Worm (Caenorhabditis elegans) whole organism, L1 larva: ENCODE results near the gene Y44A6C.2.

Experiments
- C16A3.4 ChIP-seq: fragments of 150-350 bp; optimal IDR thresholded peaks from 2 replicates; lab custom pipeline; 2014; ENCODE audit warnings: missing biosample characterization, missing genetic modification characterization
- C34B4.2 ChIP-seq: sonication (generic microtip); optimal IDR thresholded peaks from 2 replicates; lab custom pipeline; 2017; ENCODE audit warnings: mild to moderate bottlenecking, missing genetic modification characterization, missing compliant biosample characterization
- Y116A8C.19 ChIP-seq: sonication (generic microtip); optimal IDR thresholded peaks from 2 replicates; lab custom pipeline; 2016; ENCODE audit warnings: missing compliant biosample characterization, missing genetic modification characterization, borderline replicate concordance
- alr-1 ChIP-seq: fragments of 200-800 bp; sonication (Bioruptor generic); optimal IDR thresholded peaks from 2 replicates; lab custom pipeline; 2018; ENCODE audit warnings: borderline replicate concordance, mild to moderate bottlenecking, missing genetic modification characterization, missing compliant biosample characterization
- blmp-1 ChIP-seq: fragments of 150-350 bp; optimal IDR thresholded peaks from 2 replicates; lab custom pipeline; 2014; ENCODE audit warnings: missing biosample characterization, missing genetic modification characterization
- ceh-82 ChIP-seq, 3 experiments: fragments of 150-350 bp in 1 of 3; sonication (generic microtip) in 2 of 3; optimal IDR thresholded peaks; 2 replicates each; lab custom pipeline; 2014 to 2017; ENCODE audit warnings: missing biosample characterization in 3 of 3, missing genetic modification characterization in 3 of 3
- ceh-90 ChIP-seq: sonication (generic microtip); optimal IDR thresholded peaks from 2 replicates; lab custom pipeline; 2016; ENCODE audit warnings: missing genetic modification characterization, missing compliant biosample characterization
- dpl-1 ChIP-seq, 3 experiments: fragments of 150-350 bp in 2 of 3; sonication (generic microtip) in 1 of 3; optimal IDR thresholded peaks; 2 replicates each; lab custom pipeline; 2014 to 2017; ENCODE audit warnings: missing biosample characterization in 3 of 3, missing genetic modification characterization in 3 of 3, missing genetic modification reagents in 3 of 3
- dsc-1 ChIP-seq: sonication (generic microtip); optimal IDR thresholded peaks from 2 replicates; lab custom pipeline; 2016; ENCODE audit warnings: mild to moderate bottlenecking, missing genetic modification characterization, missing compliant biosample characterization
- efl-1 ChIP-seq, 4 experiments: fragments of 150-350 bp; optimal IDR thresholded peaks in 3 of 4; peaks in 1 of 4; 1 replicate in 1 of 4; 2 replicates in 3 of 4; lab custom pipeline; 2014; ENCODE audit warnings: missing biosample characterization in 2 of 4, missing genetic modification characterization in 2 of 4, missing genetic modification reagents in 2 of 4
- egl-13 ChIP-seq: sonication (generic microtip); optimal IDR thresholded peaks from 2 replicates; lab custom pipeline; 2016; ENCODE audit warnings: missing genotype, missing genetic modification reagents, missing genetic modification characterization, missing compliant biosample characterization
- egl-27 ChIP-seq, 2 experiments: fragments of 150-350 bp in 1 of 2; sonication (generic microtip); optimal IDR thresholded peaks; 3 replicates each; lab custom pipeline; 2017 to 2018; ENCODE audit warnings: missing biosample characterization in 2 of 2, missing genetic modification characterization in 2 of 2, missing genetic modification reagents in 2 of 2
- elt-2 ChIP-seq: sonication (generic microtip); optimal IDR thresholded peaks from 2 replicates; lab custom pipeline; 2016; ENCODE audit warnings: missing genetic modification characterization, mild to moderate bottlenecking, inconsistent platforms, missing compliant biosample characterization, missing genetic modification reagents
- elt-3 ChIP-seq, 6 experiments: fragments of 150-350 bp in 1 of 6; sonication (generic microtip); optimal IDR thresholded peaks; 2 replicates each; lab custom pipeline; 2017 to 2018; ENCODE audit warnings: missing biosample characterization in 6 of 6, missing genetic modification characterization in 6 of 6, inconsistent platforms in 1 of 6
- ets-5 ChIP-seq: fragments of 200-800 bp; sonication (Bioruptor generic); IDR thresholded peaks from 2 replicates; pipeline ENCODE4 v1.3.6; 2022; ENCODE audit warnings: missing genetic modification characterization, missing compliant biosample characterization
- fkh-8 ChIP-seq: sonication (generic microtip); optimal IDR thresholded peaks from 2 replicates; lab custom pipeline; 2016; ENCODE audit warnings: mild to moderate bottlenecking, missing genetic modification characterization, missing compliant biosample characterization
- grh-1 ChIP-seq: fragments of 200-800 bp; sonication (Bioruptor generic); IDR thresholded peaks from 2 replicates; pipeline ENCODE4 v1.3.6; 2022; ENCODE audit warnings: missing genetic modification reagents, missing genetic modification characterization, missing compliant biosample characterization
- hlh-17 ChIP-seq: fragments of 200-800 bp; sonication (Bioruptor generic); optimal IDR thresholded peaks from 2 replicates; lab custom pipeline; 2018; ENCODE audit warnings: missing genetic modification characterization, mild to moderate bottlenecking, missing compliant biosample characterization, moderate library complexity, borderline replicate concordance
- hpl-2 ChIP-seq: fragments of 150-350 bp; optimal IDR thresholded peaks from 2 replicates; lab custom pipeline; 2014; ENCODE audit warnings: missing biosample characterization, missing genetic modification reagents, missing genetic modification characterization
- irx-1 ChIP-seq: sonication (generic microtip); optimal IDR thresholded peaks from 2 replicates; lab custom pipeline; 2016; ENCODE audit warnings: missing genetic modification characterization, missing compliant biosample characterization
- lin-13 ChIP-seq: fragments of 150-350 bp; optimal IDR thresholded peaks from 2 replicates; lab custom pipeline; 2014; ENCODE audit warnings: missing biosample characterization, missing genetic modification reagents, missing genetic modification characterization
- lin-14 ChIP-seq: fragments of 200-800 bp; sonication (Bioruptor generic); optimal IDR thresholded peaks from 2 replicates; lab custom pipeline; 2018; ENCODE audit warnings: mild to moderate bottlenecking, missing genetic modification characterization, moderate library complexity, missing compliant biosample characterization
- lin-35 ChIP-seq, 2 experiments: fragments of 150-350 bp; optimal IDR thresholded peaks; 2 replicates each; lab custom pipeline; 2014; ENCODE audit warnings: missing biosample characterization in 2 of 2, missing genetic modification characterization in 2 of 2, missing genetic modification reagents in 2 of 2
- lir-3 ChIP-seq: sonication (generic microtip); optimal IDR thresholded peaks from 2 replicates; lab custom pipeline; 2016; ENCODE audit warnings: mild to moderate bottlenecking, missing genetic modification characterization, moderate library complexity, missing compliant biosample characterization; ENCODE audit not compliant: poor library complexity
- lsy-2 ChIP-seq, 2 experiments: fragments of 150-350 bp; optimal IDR thresholded peaks; 2 replicates each; lab custom pipeline; 2014; ENCODE audit warnings: missing biosample characterization in 2 of 2, missing genetic modification characterization in 2 of 2
- mdl-1 ChIP-seq, 2 experiments: fragments of 150-350 bp; optimal IDR thresholded peaks; 2 replicates each; lab custom pipeline; 2014 to 2017; ENCODE audit warnings: missing biosample characterization in 2 of 2, missing genetic modification characterization in 2 of 2, inconsistent platforms in 1 of 2
- mep-1 ChIP-seq: fragments of 150-350 bp; optimal IDR thresholded peaks from 2 replicates; lab custom pipeline; 2014; ENCODE audit warnings: missing biosample characterization, missing genetic modification characterization
- nhr-12 ChIP-seq: sonication (generic microtip); optimal IDR thresholded peaks from 2 replicates; lab custom pipeline; 2017; ENCODE audit warnings: missing biosample characterization, missing genetic modification characterization
- nhr-19 ChIP-seq: fragments of 200-800 bp; sonication (Bioruptor generic); conservative IDR thresholded peaks from 2 replicates; pipeline ENCODE4 v1.3.6; 2022; ENCODE audit warnings: missing genetic modification characterization, missing compliant biosample characterization
- nhr-237 ChIP-seq: fragments of 150-350 bp; optimal IDR thresholded peaks from 2 replicates; lab custom pipeline; 2014; ENCODE audit warnings: missing biosample characterization, missing genetic modification characterization
- nhr-28 ChIP-seq: fragments of 150-350 bp; optimal IDR thresholded peaks from 2 replicates; lab custom pipeline; 2014; ENCODE audit warnings: missing biosample characterization, missing genetic modification characterization
- nhr-47 ChIP-seq: sonication (generic microtip); optimal IDR thresholded peaks from 2 replicates; lab custom pipeline; 2016; ENCODE audit warnings: mild to moderate bottlenecking, missing genetic modification characterization, moderate library complexity, missing compliant biosample characterization
- nhr-71 ChIP-seq: sonication (generic microtip); optimal IDR thresholded peaks from 2 replicates; lab custom pipeline; 2016; ENCODE audit warnings: mild to moderate bottlenecking, missing genetic modification characterization, moderate library complexity, missing compliant biosample characterization
- nhr-77 ChIP-seq: fragments of 150-350 bp; optimal IDR thresholded peaks from 2 replicates; lab custom pipeline; 2014; ENCODE audit warnings: missing biosample characterization, missing genetic modification characterization
- nhr-84 ChIP-seq: sonication (generic microtip); optimal IDR thresholded peaks from 2 replicates; lab custom pipeline; 2017; ENCODE audit warnings: missing biosample characterization, missing genetic modification characterization
- nhr-90 ChIP-seq: sonication (generic microtip); optimal IDR thresholded peaks from 2 replicates; lab custom pipeline; 2016; ENCODE audit warnings: mild to moderate bottlenecking, missing genetic modification characterization, missing compliant biosample characterization; ENCODE audit not compliant: poor library complexity
- pag-3 ChIP-seq: sonication (generic microtip); optimal IDR thresholded peaks from 2 replicates; lab custom pipeline; 2017; ENCODE audit warnings: missing genetic modification characterization, mild to moderate bottlenecking, missing compliant biosample characterization, antibody characterized with exemption, borderline replicate concordance; ENCODE audit not compliant: insufficient read depth
- pax-3 ChIP-seq: fragments of 200-800 bp; sonication (Bioruptor generic); optimal IDR thresholded peaks from 2 replicates; lab custom pipeline; 2018; ENCODE audit warnings: mild to moderate bottlenecking, missing genetic modification characterization, moderate library complexity, missing compliant biosample characterization
- pqm-1 ChIP-seq: sonication (generic microtip); optimal IDR thresholded peaks from 3 replicates; lab custom pipeline; 2017; ENCODE audit warnings: missing biosample characterization, missing genetic modification characterization
- rnt-1 ChIP-seq: sonication (generic microtip); optimal IDR thresholded peaks from 2 replicates; lab custom pipeline; 2016; ENCODE audit warnings: mild to moderate bottlenecking, missing genetic modification characterization, moderate library complexity, missing compliant biosample characterization
- skn-1 ChIP-seq: fragments of 150-350 bp; optimal IDR thresholded peaks from 2 replicates; lab custom pipeline; 2014; ENCODE audit warnings: missing biosample characterization, missing genetic modification characterization
- snpc-4 ChIP-seq: fragments of 150-350 bp; optimal IDR thresholded peaks from 2 replicates; lab custom pipeline; 2014; ENCODE audit warnings: missing biosample characterization, missing genetic modification characterization
- sox-4 ChIP-seq: sonication (generic microtip); optimal IDR thresholded peaks from 2 replicates; lab custom pipeline; 2016; ENCODE audit warnings: missing genetic modification characterization, missing compliant biosample characterization
- sup-37 ChIP-seq: fragments of 200-800 bp; sonication (Bioruptor generic); optimal IDR thresholded peaks from 2 replicates; lab custom pipeline; 2018; ENCODE audit warnings: mild to moderate bottlenecking, missing genetic modification characterization, missing compliant biosample characterization
- swsn-7 ChIP-seq: sonication (generic microtip); optimal IDR thresholded peaks from 2 replicates; lab custom pipeline; 2016; ENCODE audit warnings: missing genetic modification characterization, missing compliant biosample characterization
- tbx-2 ChIP-seq: sonication (generic microtip); optimal IDR thresholded peaks from 2 replicates; lab custom pipeline; 2016; ENCODE audit warnings: missing genetic modification characterization, missing compliant biosample characterization
- unc-130 ChIP-seq: fragments of 150-350 bp; optimal IDR thresholded peaks from 2 replicates; lab custom pipeline; 2017; ENCODE audit warnings: missing biosample characterization, missing genetic modification characterization, inconsistent platforms
- unc-62 ChIP-seq: fragments of 150-350 bp; optimal IDR thresholded peaks from 2 replicates; lab custom pipeline; 2014; ENCODE audit warnings: missing biosample characterization, missing genetic modification reagents, missing genetic modification characterization
- unc-86 ChIP-seq: sonication (generic microtip); optimal IDR thresholded peaks from 2 replicates; lab custom pipeline; 2016; ENCODE audit warnings: missing genetic modification characterization, missing compliant biosample characterization
- unc-98 ChIP-seq: fragments of 200-800 bp; sonication (Bioruptor generic); IDR thresholded peaks from 2 replicates; pipeline ENCODE4 v1.3.6; 2022; ENCODE audit warnings: missing genetic modification characterization, missing compliant biosample characterization

Y44A6C.2 gene

ce11 chrV:20692903-20693302 is 29.1 kb upstream of the Y44A6C.2 start (continued):
- no peak for TF ChIP-seq rnt-1 (tag; lab: Kevin White, UChicago)
- TF ChIP-seq pqm-1 (tag; lab: Kevin White, UChicago), result no peak
- TF ChIP-seq nhr-28 (tag; lab: Kevin White, UChicago), result no peak
- no peak for TF ChIP-seq hpl-2
- peak; percentile 23 for TF ChIP-seq lin-13 (GFP tag; lab: Kevin White, UChicago)
- no peak for TF ChIP-seq sox-4 (tag; lab: Kevin White, UChicago)
- peak; percentile 8 for TF ChIP-seq skn-1 (tag; lab: Kevin White, UChicago)
- peak in 4 of 6 experiments; percentile 44 to 78 (median 66) for TF ChIP-seq elt-3 (tag; optimal IDR thresholded peaks at IDR 0.05; lab: Kevin White, UChicago)
- no peak for TF ChIP-seq unc-98 (GFP tag; lab: Robert Waterston, UW)
- no peak for TF ChIP-seq unc-86 (tag; lab: Kevin White, UChicago)
- TF ChIP-seq irx-1 (tag; lab: Kevin White, UChicago), result no peak
- TF ChIP-seq nhr-77 (tag; lab: Kevin White, UChicago), result no peak
- no peak for TF ChIP-seq C34B4.2 (tag; lab: Kevin White, UChicago)
- peak; percentile 56 for TF ChIP-seq nhr-71 (tag; lab: Kevin White, UChicago)
- TF ChIP-seq alr-1 (tag; lab: Kevin White, UChicago), result no peak
- no peak for TF ChIP-seq pax-3 (tag; lab: Kevin White, UChicago)
- no peak for TF ChIP-seq Y116A8C.19 (tag; lab: Kevin White, UChicago)
- TF ChIP-seq lir-3, result no peak
- TF ChIP-seq dpl-1 (GFP tag; optimal IDR thresholded peaks at IDR 0.05; lab: Kevin White, UChicago), result peak in 1 of 3 experiments; percentile 17
- TF ChIP-seq hlh-17 (GFP tag; lab: Kevin White, UChicago), result no peak
- no peak for TF ChIP-seq nhr-237 (tag; lab: Kevin White, UChicago)
- no peak for TF ChIP-seq dsc-1 (tag; lab: Kevin White, UChicago)
- TF ChIP-seq unc-130 (tag; lab: Kevin White, UChicago), result no peak
- TF ChIP-seq nhr-90 (tag; lab: Kevin White, UChicago), result peak; percentile 26
- no peak for TF ChIP-seq C16A3.4
- TF ChIP-seq lin-35 (GFP tag; optimal IDR thresholded peaks at IDR 0.05; lab: Kevin White, UChicago), result peak in 1 of 2 experiments; percentile 8
- TF ChIP-seq egl-13 (tag; lab: Kevin White, UChicago), result no peak
- no peak for TF ChIP-seq grh-1 (GFP tag; lab: Robert Waterston, UW)
- peak; percentile 91 for TF ChIP-seq pag-3
- TF ChIP-seq tbx-2, result peak; percentile 5
- TF ChIP-seq, all 84 proteins: peak for 16

ce11 chrV:20693968-20694367 is 28.1 kb upstream of the Y44A6C.2 start:
- peak; percentile 12 to 47 for TF ChIP-seq lin-35 (GFP tag; optimal IDR thresholded peaks at IDR 0.05; lab: Kevin White, UChicago)
- no peak for TF ChIP-seq ceh-90
- TF ChIP-seq elt-2 (tag; lab: Kevin White, UChicago), result peak; percentile 19
- peak; percentile 6 for TF ChIP-seq dsc-1 (tag; lab: Kevin White, UChicago)
- TF ChIP-seq ets-5 (GFP tag; lab: Robert Waterston, UW), result no peak
- peak; percentile 40 for TF ChIP-seq mep-1 (tag; lab: Kevin White, UChicago)
- no peak for TF ChIP-seq blmp-1
- TF ChIP-seq egl-27 (tag; optimal IDR thresholded peaks at IDR 0.05; lab: Kevin White, UChicago), result no peak
- no peak for TF ChIP-seq nhr-12 (tag; lab: Kevin White, UChicago)
- peak; percentile 15 for TF ChIP-seq snpc-4 (tag; lab: Kevin White, UChicago)
- TF ChIP-seq alr-1 (tag; lab: Kevin White, UChicago), result no peak
- peak; percentile 40 for TF ChIP-seq swsn-7
- TF ChIP-seq ceh-82 (tag; optimal IDR thresholded peaks at IDR 0.05; lab: Kevin White, UChicago), result peak in 1 of 3 experiments; percentile 4
- TF ChIP-seq nhr-71 (tag; lab: Kevin White, UChicago), result peak; percentile 58
- peak; percentile 23 for TF ChIP-seq lin-14 (GFP tag; lab: Kevin White, UChicago)
- TF ChIP-seq lsy-2 (tag; optimal IDR thresholded peaks at IDR 0.05; lab: Kevin White, UChicago), result peak; percentile 4 to 53
- peak; percentile 2 to 18 for TF ChIP-seq efl-1 (optimal IDR thresholded peaks at IDR 0.05; lab: Kevin White, UChicago)
- TF ChIP-seq efl-1 (GFP tag; optimal IDR thresholded peaks at IDR 0.05 in 1 of 2; lab: Kevin White, UChicago), result peak in 1 of 2 experiments; percentile 91
- TF ChIP-seq nhr-19 (GFP tag; lab: Robert Waterston, UW), result peak; percentile 30; the same call in 1 of the 2 replicates
- TF ChIP-seq sup-37 (GFP tag; lab: Kevin White, UChicago), result no peak
- no peak for TF ChIP-seq unc-62 (GFP tag; lab: Kevin White, UChicago)
- no peak for TF ChIP-seq nhr-84 (tag; lab: Kevin White, UChicago)
- peak; percentile 9 for TF ChIP-seq fkh-8 (tag; lab: Kevin White, UChicago)
- peak; percentile 10 for TF ChIP-seq tbx-2
- peak; percentile 3 for TF ChIP-seq rnt-1 (tag; lab: Kevin White, UChicago)
- peak; percentile 67 for TF ChIP-seq nhr-47 (tag; lab: Kevin White, UChicago)
- TF ChIP-seq mdl-1 (tag; optimal IDR thresholded peaks at IDR 0.05; lab: Kevin White, UChicago), result peak in 1 of 2 experiments; percentile 20
